Worm (Caenorhabditis elegans) whole organism, mixed stage, embryonic: ENCODE data around the gene T22B2.1.

Experiments
- M03D4.4 ChIP-seq: sonication (generic microtip); optimal IDR thresholded peaks from 2 replicates; lab custom pipeline; 2017; ENCODE audit warnings: mild to moderate bottlenecking, missing genetic modification characterization, missing compliant biosample characterization
- bed-3 ChIP-seq: fragments of 200-800 bp; sonication (Bioruptor generic); optimal IDR thresholded peaks from 3 replicates; lab custom pipeline; 2018; ENCODE audit warnings: mild to moderate bottlenecking, missing genetic modification characterization, moderate library complexity, missing compliant biosample characterization
- blmp-1 ChIP-seq: fragments of 150-350 bp; optimal IDR thresholded peaks from 2 replicates; lab custom pipeline; 2014; ENCODE audit warnings: missing biosample characterization, missing genetic modification characterization
- ceh-39 ChIP-seq: fragments of 150-350 bp; optimal IDR thresholded peaks from 2 replicates; lab custom pipeline; 2014; ENCODE audit warnings: missing biosample characterization, missing genetic modification characterization
- ceh-43 ChIP-seq: fragments of 200-800 bp; sonication (Bioruptor generic); optimal IDR thresholded peaks from 2 replicates; lab custom pipeline; 2018; ENCODE audit warnings: mild to moderate bottlenecking, missing genetic modification characterization, moderate library complexity, missing compliant biosample characterization
- ceh-83 ChIP-seq: fragments of 200-800 bp; sonication (Bioruptor generic); optimal IDR thresholded peaks from 2 replicates; lab custom pipeline; 2018; ENCODE audit warnings: mild to moderate bottlenecking, missing genetic modification characterization, missing compliant biosample characterization
- ces-1 ChIP-seq: fragments of 150-350 bp; optimal IDR thresholded peaks from 2 replicates; lab custom pipeline; 2014; ENCODE audit warnings: missing biosample characterization, missing genetic modification reagents, missing genetic modification characterization
- cnd-1 ChIP-seq: fragments of 200-800 bp; sonication (Bioruptor generic); optimal IDR thresholded peaks from 2 replicates; lab custom pipeline; 2018; ENCODE audit warnings: mild to moderate bottlenecking, missing genetic modification characterization, missing compliant biosample characterization
- drap-1 ChIP-seq: fragments of 200-800 bp; sonication (Bioruptor generic); optimal IDR thresholded peaks from 3 replicates; lab custom pipeline; 2018; ENCODE audit warnings: mild to moderate bottlenecking, missing genetic modification characterization, missing compliant biosample characterization
- elt-1 ChIP-seq: sonication (generic microtip); optimal IDR thresholded peaks from 2 replicates; lab custom pipeline; 2017; ENCODE audit warnings: missing genetic modification characterization, mild to moderate bottlenecking, missing compliant biosample characterization, antibody characterized with exemption, moderate library complexity, borderline replicate concordance; ENCODE audit not compliant: insufficient read depth
- elt-3 ChIP-seq: fragments of 150-350 bp; optimal IDR thresholded peaks from 2 replicates; lab custom pipeline; 2014; ENCODE audit warnings: missing biosample characterization, missing genetic modification characterization
- flh-1 ChIP-seq: fragments of 200-800 bp; sonication (Bioruptor generic); optimal IDR thresholded peaks from 2 replicates; lab custom pipeline; 2018; ENCODE audit warnings: mild to moderate bottlenecking, missing genetic modification characterization, moderate library complexity, missing compliant biosample characterization
- ham-2 ChIP-seq: fragments of 200-800 bp; sonication (Bioruptor generic); optimal IDR thresholded peaks from 2 replicates; lab custom pipeline; 2018; ENCODE audit warnings: mild to moderate bottlenecking, missing genetic modification characterization, missing compliant biosample characterization
- hlh-1 ChIP-seq: fragments of 150-350 bp; optimal IDR thresholded peaks from 2 replicates; lab custom pipeline; 2014; ENCODE audit warnings: missing biosample characterization, missing genetic modification reagents, missing genetic modification characterization
- lin-13 ChIP-seq: fragments of 150-350 bp; optimal IDR thresholded peaks from 2 replicates; lab custom pipeline; 2014; ENCODE audit warnings: missing biosample characterization, missing genetic modification characterization
- lin-32 ChIP-seq: fragments of 200-800 bp; sonication (Bioruptor generic); optimal IDR thresholded peaks from 2 replicates; lab custom pipeline; 2018; ENCODE audit warnings: mild to moderate bottlenecking, missing genetic modification characterization, missing compliant biosample characterization
- lsy-2 ChIP-seq: fragments of 150-350 bp; optimal IDR thresholded peaks from 2 replicates; lab custom pipeline; 2014; ENCODE audit warnings: missing biosample characterization, missing genetic modification characterization
- mab-5 ChIP-seq: fragments of 150-350 bp; optimal IDR thresholded peaks from 2 replicates; lab custom pipeline; 2014; ENCODE audit warnings: missing biosample characterization, missing genetic modification characterization
- mep-1 ChIP-seq: fragments of 150-350 bp; optimal IDR thresholded peaks from 2 replicates; lab custom pipeline; 2017; ENCODE audit warnings: missing biosample characterization, missing genetic modification reagents, missing genetic modification characterization, inconsistent platforms
- mls-2 ChIP-seq: sonication (generic microtip); optimal IDR thresholded peaks from 2 replicates; lab custom pipeline; 2016; ENCODE audit warnings: mild to moderate bottlenecking, missing genetic modification characterization, moderate library complexity, missing compliant biosample characterization
- nhr-12 ChIP-seq: fragments of 150-350 bp; optimal IDR thresholded peaks from 2 replicates; lab custom pipeline; 2014; ENCODE audit warnings: missing biosample characterization, missing genetic modification characterization
- nhr-237 ChIP-seq: fragments of 150-350 bp; optimal IDR thresholded peaks from 2 replicates; lab custom pipeline; 2014; ENCODE audit warnings: missing biosample characterization, missing genetic modification characterization
- nhr-28 ChIP-seq: fragments of 150-350 bp; optimal IDR thresholded peaks from 2 replicates; lab custom pipeline; 2014; ENCODE audit warnings: missing biosample characterization, missing genetic modification characterization
- nhr-76 ChIP-seq: sonication (generic microtip); optimal IDR thresholded peaks from 2 replicates; lab custom pipeline; 2017; ENCODE audit warnings: missing biosample characterization, missing genetic modification characterization
- pha-4 ChIP-seq: fragments of 150-350 bp; optimal IDR thresholded peaks from 2 replicates; lab custom pipeline; 2018; ENCODE audit warnings: missing biosample characterization, missing genetic modification reagents, missing genetic modification characterization
- sem-2 ChIP-seq: fragments of 200-800 bp; sonication (Bioruptor generic); optimal IDR thresholded peaks from 2 replicates; lab custom pipeline; 2018; ENCODE audit warnings: mild to moderate bottlenecking, missing genetic modification characterization, missing compliant biosample characterization
- snpc-4 ChIP-seq: fragments of 150-350 bp; optimal IDR thresholded peaks from 2 replicates; lab custom pipeline; 2014; ENCODE audit warnings: missing biosample characterization, missing genetic modification characterization
- sptf-1 ChIP-seq: sonication (generic microtip); optimal IDR thresholded peaks from 2 replicates; lab custom pipeline; 2017; ENCODE audit warnings: mild to moderate bottlenecking, missing genetic modification characterization, moderate library complexity, missing compliant biosample characterization
- tbx-8 ChIP-seq: fragments of 200-800 bp; sonication (Bioruptor generic); optimal IDR thresholded peaks from 2 replicates; lab custom pipeline; 2018; ENCODE audit warnings: mild to moderate bottlenecking, missing genetic modification characterization, moderate library complexity, missing compliant biosample characterization
- unc-120 ChIP-seq: sonication (generic microtip); optimal IDR thresholded peaks from 2 replicates; lab custom pipeline; 2017; ENCODE audit warnings: missing genetic modification characterization, missing compliant biosample characterization; ENCODE audit not compliant: poor library complexity, severe bottlenecking
- unc-39 ChIP-seq: fragments of 150-350 bp; optimal IDR thresholded peaks from 2 replicates; lab custom pipeline; 2014; ENCODE audit warnings: missing biosample characterization, missing genetic modification characterization
- unc-62 ChIP-seq: fragments of 150-350 bp; optimal IDR thresholded peaks from 2 replicates; lab custom pipeline; 2014; ENCODE audit warnings: missing biosample characterization, missing genetic modification reagents, missing genetic modification characterization
- zip-8 ChIP-seq: fragments of 150-350 bp; optimal IDR thresholded peaks from 2 replicates; lab custom pipeline; 2014; ENCODE audit warnings: missing biosample characterization, missing genetic modification characterization
- ztf-11 ChIP-seq: fragments of 150-350 bp; optimal IDR thresholded peaks from 2 replicates; lab custom pipeline; 2014; ENCODE audit warnings: missing biosample characterization, missing genetic modification characterization

Gene T22B2.1

ce11 chrX:3900715-3901114 lies 25.2 kb upstream of the T22B2.1 start:
- TF ChIP-seq sptf-1 (tag; lab: Kevin White, UChicago) (peak; percentile 20), mep-1 (no peak), M03D4.4 (tag; lab: Kevin White, UChicago) (peak; percentile 42), unc-62 (GFP tag; lab: Kevin White, UChicago) (peak; percentile 76), nhr-28 (tag; lab: Kevin White, UChicago) (no peak), unc-120 (tag; lab: Kevin White, UChicago) (peak; percentile 81), zip-8 (tag; lab: Kevin White, UChicago) (no peak), hlh-1 (tag; lab: Kevin White, UChicago) (peak; percentile 100), nhr-12 (no peak), flh-1 (GFP tag; lab: Kevin White, UChicago) (no peak), snpc-4 (tag; lab: Kevin White, UChicago) (no peak), tbx-8 (GFP tag; lab: Kevin White, UChicago) (no peak)

DNA sequence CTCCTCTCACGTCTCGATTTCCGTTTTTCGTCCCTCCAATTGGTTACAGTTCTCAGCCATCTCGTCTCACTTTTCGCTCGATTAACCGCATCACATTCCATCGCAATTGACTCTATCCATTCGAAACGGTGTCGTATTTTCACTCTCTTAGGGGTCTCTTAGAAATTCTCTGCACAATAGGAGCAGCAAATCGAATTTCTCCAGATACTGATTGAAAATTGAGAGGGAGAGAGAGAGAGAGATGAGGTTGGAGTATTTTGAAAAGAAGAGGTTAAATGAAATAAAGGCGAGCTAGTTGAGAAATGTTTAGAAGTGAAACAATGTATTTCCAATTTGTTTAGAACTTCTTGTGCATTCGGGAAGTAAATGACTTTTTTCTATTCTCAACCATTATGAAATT lies 24.5 kb upstream of the T22B2.1 start:
- TF ChIP-seq elt-3 (tag; lab: Kevin White, UChicago) (no peak), ces-1 (GFP tag; lab: Kevin White, UChicago) (peak; percentile 96), snpc-4 (tag; lab: Kevin White, UChicago) (no peak)

- TF ChIP-seq nhr-76 (tag; lab: Kevin White, UChicago), result no peak
- no peak for TF ChIP-seq unc-39 (tag; lab: Kevin White, UChicago)
- no peak for TF ChIP-seq ztf-11 (tag; lab: Kevin White, UChicago)
- TF ChIP-seq lsy-2, result no peak
- TF ChIP-seq blmp-1, result no peak
- TF ChIP-seq elt-1 (tag; lab: Kevin White, UChicago), result no peak
- no peak for TF ChIP-seq mep-1
- no peak for TF ChIP-seq nhr-237 (tag; lab: Kevin White, UChicago)
- no peak for TF ChIP-seq bed-3
- no peak for TF ChIP-seq unc-120 (tag; lab: Kevin White, UChicago)
- TF ChIP-seq cnd-1 (tag; lab: Kevin White, UChicago), result no peak
- TF ChIP-seq mab-5 (tag; lab: Kevin White, UChicago), result no peak
- no peak for TF ChIP-seq hlh-1 (tag; lab: Kevin White, UChicago)
- no peak for TF ChIP-seq ceh-43 (GFP tag; lab: Kevin White, UChicago)
- no peak for TF ChIP-seq sptf-1 (tag; lab: Kevin White, UChicago)
Observed at ce11 chrX:3904568-3904967, 21.3 kb upstream of the T22B2.1 start, which contains the start of gene sup-12. sup-12 (plus strand) TSS chrX:3904584.

ce11 chrX:3911280-3911679 lies 14.6 kb upstream of the T22B2.1 start, which contains the start of gene T22B2.5:
T22B2.5 (minus strand) TSS chrX:3911380.
- no peak for TF ChIP-seq lsy-2

DNA sequence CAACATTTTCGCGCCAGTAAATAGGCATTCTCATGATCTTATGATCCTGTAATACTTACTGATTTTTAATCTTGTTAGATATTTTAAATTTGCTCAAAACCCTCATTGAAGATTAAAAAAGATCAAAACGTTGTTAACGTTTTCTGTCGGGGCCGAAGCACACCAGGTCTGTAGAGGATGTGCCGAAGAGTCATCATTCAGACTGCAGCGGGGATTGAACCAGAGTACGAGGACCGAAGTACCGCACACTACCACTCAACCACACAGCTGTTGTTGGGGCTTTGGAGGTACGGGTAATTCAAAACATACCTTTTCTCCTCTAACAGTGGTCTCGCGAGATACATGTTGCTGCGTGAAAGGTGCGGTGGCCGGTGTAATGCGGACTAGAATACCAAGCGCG lies 11.6 kb upstream of the T22B2.1 start:
- no peak for TF ChIP-seq tbx-8 (GFP tag; lab: Kevin White, UChicago)
- peak; percentile 40 for TF ChIP-seq sem-2
- TF ChIP-seq mep-1, result no peak
- TF ChIP-seq lin-13 (tag; lab: Kevin White, UChicago), result peak; percentile 37
- no peak for TF ChIP-seq lsy-2
- TF ChIP-seq hlh-1 (tag; lab: Kevin White, UChicago), result peak; percentile 78
- TF ChIP-seq ces-1 (GFP tag; lab: Kevin White, UChicago), result no peak
- TF ChIP-seq M03D4.4 (tag; lab: Kevin White, UChicago), result peak; percentile 82
- TF ChIP-seq sptf-1 (tag; lab: Kevin White, UChicago), result peak; percentile 75
- TF ChIP-seq mab-5 (tag; lab: Kevin White, UChicago), result no peak
- TF ChIP-seq bed-3, result peak; percentile 25
- TF ChIP-seq ztf-11 (tag; lab: Kevin White, UChicago), result no peak
- TF ChIP-seq lin-32 (GFP tag; lab: Kevin White, UChicago), result peak; percentile 69
- TF ChIP-seq blmp-1, result no peak
- no peak for TF ChIP-seq elt-1 (tag; lab: Kevin White, UChicago)
- peak; percentile 6 for TF ChIP-seq flh-1 (GFP tag; lab: Kevin White, UChicago)
- no peak for TF ChIP-seq unc-62 (GFP tag; lab: Kevin White, UChicago)
- peak; percentile 78 for TF ChIP-seq drap-1
- peak; percentile 46 for TF ChIP-seq mls-2 (tag; lab: Kevin White, UChicago)
- TF ChIP-seq nhr-28 (tag; lab: Kevin White, UChicago), result no peak
- TF ChIP-seq pha-4 (tag; lab: Kevin White, UChicago), result no peak
- peak; percentile 74 for TF ChIP-seq cnd-1 (tag; lab: Kevin White, UChicago)
- no peak for TF ChIP-seq unc-39 (tag; lab: Kevin White, UChicago)
- TF ChIP-seq elt-3 (tag; lab: Kevin White, UChicago), result no peak
- TF ChIP-seq ceh-43 (GFP tag; lab: Kevin White, UChicago), result peak; percentile 73
- TF ChIP-seq unc-120 (tag; lab: Kevin White, UChicago), result peak; percentile 9
- peak; percentile 81 for TF ChIP-seq ceh-83
- peak; percentile 24 for TF ChIP-seq ham-2 (GFP tag; lab: Kevin White, UChicago)
- TF ChIP-seq nhr-12, result no peak
- TF ChIP-seq nhr-237 (tag; lab: Kevin White, UChicago), result no peak
- no peak for TF ChIP-seq ceh-39 (tag; lab: Kevin White, UChicago)
- TF ChIP-seq, all 35 proteins: peak for 15
